ENCODE assay signal across 3 fruit fly cellular contexts in the genomic region with DNA sequence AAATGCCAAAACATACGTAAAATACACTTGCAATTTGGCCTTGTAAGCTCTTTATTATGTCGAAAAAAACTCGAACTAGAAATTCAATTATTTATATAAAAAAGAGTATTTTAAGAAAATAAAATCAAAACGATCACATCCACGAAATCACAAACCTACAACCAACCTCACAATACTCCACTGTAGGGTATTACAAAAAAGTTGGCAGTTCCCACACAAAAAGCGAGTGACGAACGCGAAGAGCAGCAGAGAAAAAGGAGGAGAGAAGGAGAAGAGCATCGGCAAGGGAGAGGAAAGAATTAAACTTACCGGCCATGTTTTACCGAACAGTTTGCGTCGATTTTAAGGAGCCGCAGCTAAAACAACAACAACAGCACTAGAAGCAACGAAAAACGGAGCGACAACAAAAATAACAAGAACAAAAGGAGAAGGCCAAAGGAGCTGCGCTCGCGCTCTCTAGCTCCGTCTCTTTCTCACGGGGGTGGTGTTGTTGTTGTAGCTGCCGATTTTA.
A peak's percentile ranks its signal among the peaks of the same experiment; 100 is the strongest.
TF ChIP-seq lines count a peak whose summit lies in the region.

No protein-coding gene starts in this region.

TF ChIP-seq in whole organism, embryonic, 481 proteins besides CTCF, POLR2A, EP300 and RAD21 (continued from another document and continues in another):
- peak; percentile 47 for TF ChIP-seq Drgx (GFP tag; IDR thresholded peaks at IDR 0.05; lab: Robert Waterston, UW)
- TF ChIP-seq CG6654 (GFP tag; optimal IDR thresholded peaks at IDR 0.05; lab: Kevin White, UChicago): no peak
- TF ChIP-seq CG1233 (GFP tag; optimal IDR thresholded peaks at IDR 0.05; lab: Kevin White, UChicago): no peak
- TF ChIP-seq CG7786 (GFP tag; optimal IDR thresholded peaks at IDR 0.05; lab: Kevin White, UChicago): no peak
- TF ChIP-seq CG7963 (GFP tag; IDR thresholded peaks at IDR 0.05; lab: Robert Waterston, UW; ENCODE audit: partially characterized antibody): no peak
- TF ChIP-seq tin (GFP tag; optimal IDR thresholded peaks at IDR 0.05; lab: Kevin White, UChicago): peak; percentile 9
- peak in 1 of 2 experiments; percentile 29 for TF ChIP-seq Hr51 (GFP tag; optimal IDR thresholded peaks at IDR 0.05; lab: Kevin White, UChicago)
- no peak for TF ChIP-seq esg (GFP tag; conservative IDR thresholded peaks at IDR 0.05; lab: Robert Waterston, UW)
- TF ChIP-seq CG6175 (GFP tag; IDR thresholded peaks at IDR 0.05; lab: Robert Waterston, UW): no peak
- no peak for TF ChIP-seq usp (GFP tag; optimal IDR thresholded peaks at IDR 0.05; lab: Kevin White, UChicago)
- TF ChIP-seq gce (GFP tag; IDR thresholded peaks at IDR 0.05; lab: Robert Waterston, UW): no peak
- no peak for TF ChIP-seq dysf (GFP tag; IDR thresholded peaks at IDR 0.05; lab: Robert Waterston, UW)
- no peak for TF ChIP-seq CG14050 (GFP tag; IDR thresholded peaks at IDR 0.05; lab: Robert Waterston, UW)
- TF ChIP-seq lab (GFP tag; optimal IDR thresholded peaks at IDR 0.05; lab: Kevin White, UChicago): peak; percentile 53
- TF ChIP-seq ftz-f1 (GFP tag; optimal IDR thresholded peaks at IDR 0.05; lab: Kevin White, UChicago): no peak
- no peak for TF ChIP-seq Ada2b (GFP tag; IDR thresholded peaks at IDR 0.05; lab: Robert Waterston, UW)
- no peak for TF ChIP-seq pfk (GFP tag; optimal IDR thresholded peaks at IDR 0.05; lab: Kevin White, UChicago)
- no peak for TF ChIP-seq ttk (GFP tag; IDR thresholded peaks at IDR 0.05; lab: Robert Waterston, UW)
- TF ChIP-seq CG17385 (GFP tag; optimal IDR thresholded peaks at IDR 0.05; lab: Kevin White, UChicago): no peak
- TF ChIP-seq CG1603 (tag; optimal IDR thresholded peaks at IDR 0.05; lab: Kevin White, UChicago): no peak
- no peak for TF ChIP-seq Side (GFP tag; optimal IDR thresholded peaks at IDR 0.05; lab: Kevin White, UChicago)
- no peak for TF ChIP-seq CG1024 (GFP tag; IDR thresholded peaks at IDR 0.05; lab: Robert Waterston, UW)
- TF ChIP-seq dmrt99B (tag; optimal IDR thresholded peaks at IDR 0.05; lab: Kevin White, UChicago): peak; percentile 33
- no peak for TF ChIP-seq eyg (GFP tag; optimal IDR thresholded peaks at IDR 0.05; lab: Kevin White, UChicago)
- no peak for TF ChIP-seq btn (GFP tag; optimal IDR thresholded peaks at IDR 0.05; lab: Kevin White, UChicago)
- peak in 1 of 2 experiments; percentile 15 for TF ChIP-seq bsh (GFP tag; optimal IDR thresholded peaks at IDR 0.05; lab: Kevin White, UChicago)
- TF ChIP-seq slbo (GFP tag; IDR thresholded peaks at IDR 0.05; lab: Robert Waterston, UW): 0 out of 2 replicates have a peak, but pooled peaks have one; percentile 26
- no peak for TF ChIP-seq CG32767 (GFP tag; IDR thresholded peaks at IDR 0.05; lab: Robert Waterston, UW)
- TF ChIP-seq pum (GFP tag; optimal IDR thresholded peaks at IDR 0.05; lab: Kevin White, UChicago): no peak
- no peak for TF ChIP-seq NC2β (GFP tag; optimal IDR thresholded peaks at IDR 0.05; lab: Kevin White, UChicago)
- TF ChIP-seq lilli (GFP tag; optimal IDR thresholded peaks at IDR 0.05; lab: Kevin White, UChicago): no peak
- TF ChIP-seq CG2875 (GFP tag; optimal IDR thresholded peaks at IDR 0.05; lab: Kevin White, UChicago): no peak
- TF ChIP-seq twi (tag; optimal IDR thresholded peaks at IDR 0.05; lab: Kevin White, UChicago): no peak
- peak; percentile 26 for TF ChIP-seq stwl (tag; optimal IDR thresholded peaks at IDR 0.05; lab: Kevin White, UChicago)
- TF ChIP-seq CG8089 (GFP tag; optimal IDR thresholded peaks at IDR 0.05; lab: Kevin White, UChicago): no peak
- no peak for TF ChIP-seq dmrt11E (tag; optimal IDR thresholded peaks at IDR 0.05; lab: Kevin White, UChicago)
- TF ChIP-seq Dek (tag; optimal IDR thresholded peaks at IDR 0.05; lab: Kevin White, UChicago): no peak
- no peak for TF ChIP-seq tx (GFP tag; optimal IDR thresholded peaks at IDR 0.05; lab: Kevin White, UChicago)
- no peak for TF ChIP-seq C15 (GFP tag; IDR thresholded peaks at IDR 0.05; lab: Robert Waterston, UW)
- no peak for TF ChIP-seq Abd-B (GFP tag; optimal IDR thresholded peaks at IDR 0.05; lab: Kevin White, UChicago)
- peak; percentile 52 for TF ChIP-seq Med (GFP tag; lab: Kevin White, UChicago)
- no peak for TF ChIP-seq emc (GFP tag; optimal IDR thresholded peaks at IDR 0.05; lab: Kevin White, UChicago)
- TF ChIP-seq CG12391 (tag; optimal IDR thresholded peaks at IDR 0.05; lab: Kevin White, UChicago): peak; percentile 37
- TF ChIP-seq Scr (GFP tag; IDR thresholded peaks at IDR 0.05; lab: Robert Waterston, UW; ENCODE audit: partially characterized antibody): no peak

TF ChIP-seq in whole organism, prepupa, 60 proteins besides CTCF, POLR2A, EP300 and RAD21 (continued from another document):
- TF ChIP-seq cyc (GFP tag; optimal IDR thresholded peaks at IDR 0.05; lab: Kevin White, UChicago): peak; percentile 15
- TF ChIP-seq CG31627 (GFP tag; optimal IDR thresholded peaks at IDR 0.05; lab: Kevin White, UChicago): no peak
- no peak for TF ChIP-seq fkh (GFP tag; optimal IDR thresholded peaks at IDR 0.05; lab: Kevin White, UChicago)
- no peak for TF ChIP-seq CG3032 (tag; optimal IDR thresholded peaks at IDR 0.05; lab: Kevin White, UChicago)
- peak; percentile 46 for TF ChIP-seq Met (GFP tag; optimal IDR thresholded peaks at IDR 0.05; lab: Kevin White, UChicago)
- TF ChIP-seq ss (GFP tag; optimal IDR thresholded peaks at IDR 0.05; lab: Kevin White, UChicago): peak in 1 of 2 experiments; percentile 37
- TF ChIP-seq pdm3 (GFP tag; optimal IDR thresholded peaks at IDR 0.05; lab: Kevin White, UChicago): peak; percentile 49
- TF ChIP-seq CG1621 (tag; optimal IDR thresholded peaks at IDR 0.05; lab: Kevin White, UChicago): no peak
- TF ChIP-seq CG15336 (GFP tag; IDR thresholded peaks at IDR 0.05; lab: Robert Waterston, UW): no peak
- TF ChIP-seq dac (GFP tag; optimal IDR thresholded peaks at IDR 0.05; lab: Kevin White, UChicago): no peak
- TF ChIP-seq CG34406 (GFP tag; optimal IDR thresholded peaks at IDR 0.05; lab: Kevin White, UChicago): peak; percentile 10
- TF ChIP-seq Sox14 (GFP tag; optimal IDR thresholded peaks at IDR 0.05; lab: Kevin White, UChicago): no peak
- peak; percentile 30 for TF ChIP-seq CG6808 (GFP tag; optimal IDR thresholded peaks at IDR 0.05; lab: Kevin White, UChicago)
- TF ChIP-seq salr (GFP tag; optimal IDR thresholded peaks at IDR 0.05; lab: Kevin White, UChicago): no peak
- TF ChIP-seq CG8119 (GFP tag; IDR thresholded peaks at IDR 0.05; lab: Robert Waterston, UW): peak; percentile 15; the same call in 1 of the 3 replicates
- TF ChIP-seq CG10669 (GFP tag; optimal IDR thresholded peaks at IDR 0.05; lab: Kevin White, UChicago): peak; percentile 14
- TF ChIP-seq Ets96B (tag; optimal IDR thresholded peaks at IDR 0.05; lab: Kevin White, UChicago): peak; percentile 12
- peak; percentile 39 for TF ChIP-seq net (GFP tag; optimal IDR thresholded peaks at IDR 0.05; lab: Kevin White, UChicago)
- TF ChIP-seq Gug (GFP tag; IDR thresholded peaks at IDR 0.05; lab: Robert Waterston, UW): no peak
- TF ChIP-seq topi (GFP tag; optimal IDR thresholded peaks at IDR 0.05; lab: Kevin White, UChicago): peak; percentile 41
- TF ChIP-seq CG10631 (GFP tag; optimal IDR thresholded peaks at IDR 0.05; lab: Kevin White, UChicago): peak; percentile 52
- TF ChIP-seq Blimp-1 (GFP tag; optimal IDR thresholded peaks at IDR 0.05; lab: Kevin White, UChicago): no peak
- no peak for TF ChIP-seq CG8319 (GFP tag; optimal IDR thresholded peaks at IDR 0.05; lab: Kevin White, UChicago)
- TF ChIP-seq CG16779 (tag; optimal IDR thresholded peaks at IDR 0.05; lab: Kevin White, UChicago): no peak
- TF ChIP-seq Smox (GFP tag; optimal IDR thresholded peaks at IDR 0.05; lab: Kevin White, UChicago): peak; percentile 48
- TF ChIP-seq CG8632 (GFP tag; optimal IDR thresholded peaks at IDR 0.05; lab: Kevin White, UChicago): peak; percentile 51
- TF ChIP-seq Ets21C (GFP tag; optimal IDR thresholded peaks at IDR 0.05; lab: Kevin White, UChicago): no peak
- no peak for TF ChIP-seq CG9139 (GFP tag; optimal IDR thresholded peaks at IDR 0.05; lab: Kevin White, UChicago)
- no peak for TF ChIP-seq vri (GFP tag; optimal IDR thresholded peaks at IDR 0.05; lab: Kevin White, UChicago)
- TF ChIP-seq CG6792 (GFP tag; optimal IDR thresholded peaks at IDR 0.05; lab: Kevin White, UChicago): peak; percentile 24
- TF ChIP-seq eg (GFP tag; IDR thresholded peaks at IDR 0.05; lab: Robert Waterston, UW): peak; percentile 66
- no peak for TF ChIP-seq CG11762 (GFP tag; optimal IDR thresholded peaks at IDR 0.05; lab: Kevin White, UChicago; ENCODE audit: insufficient read depth)
- peak; percentile 15 for TF ChIP-seq CG6276 (GFP tag; optimal IDR thresholded peaks at IDR 0.05; lab: Kevin White, UChicago)
- TF ChIP-seq svp (GFP tag; lab: Kevin White, UChicago): peak; percentile 71
- TF ChIP-seq CG3919 (GFP tag; optimal IDR thresholded peaks at IDR 0.05; lab: Kevin White, UChicago): peak; percentile 52
- TF ChIP-seq CG4318 (GFP tag; optimal IDR thresholded peaks at IDR 0.05; lab: Kevin White, UChicago): no peak
- no peak for TF ChIP-seq CG6854 (GFP tag; optimal IDR thresholded peaks at IDR 0.05; lab: Kevin White, UChicago)
- peak; percentile 45 for TF ChIP-seq OdsH (GFP tag; optimal IDR thresholded peaks at IDR 0.05; lab: Kevin White, UChicago)

TF ChIP-seq in whole organism, wandering third instar larva, 38 proteins besides CTCF, POLR2A, EP300 and RAD21 (continued from another document):
- TF ChIP-seq Mio (GFP tag; optimal IDR thresholded peaks at IDR 0.05; lab: Kevin White, UChicago): no peak
- peak; percentile 36 for TF ChIP-seq Hr83 (GFP tag; optimal IDR thresholded peaks at IDR 0.05; lab: Kevin White, UChicago; ENCODE audit: poor library complexity, severe bottlenecking)
- TF ChIP-seq rgr (GFP tag; optimal IDR thresholded peaks at IDR 0.05; lab: Kevin White, UChicago): no peak
- no peak for TF ChIP-seq pan (optimal IDR thresholded peaks at IDR 0.05; lab: Kevin White, UChicago)
- no peak for TF ChIP-seq OdsH (GFP tag; optimal IDR thresholded peaks at IDR 0.05; lab: Kevin White, UChicago)
- no peak for TF ChIP-seq h (GFP tag; optimal IDR thresholded peaks at IDR 0.05; lab: Kevin White, UChicago)
- TF ChIP-seq dmrt93B (GFP tag; optimal IDR thresholded peaks at IDR 0.05; lab: Kevin White, UChicago): no peak
- no peak for TF ChIP-seq CrebA (GFP tag; optimal IDR thresholded peaks at IDR 0.05; lab: Kevin White, UChicago; ENCODE audit: borderline replicate concordance)
- peak; percentile 67 for TF ChIP-seq woc (GFP tag; optimal IDR thresholded peaks at IDR 0.05; lab: Kevin White, UChicago)
- no peak for TF ChIP-seq fru (GFP tag; optimal IDR thresholded peaks at IDR 0.05; lab: Kevin White, UChicago)
